Worm (Caenorhabditis elegans) whole organism, late embryonic: ENCODE measurements around the gene F29A7.3.

Experiments used
- K09A11.1 ChIP-seq: sonication (generic microtip); optimal IDR thresholded peaks from 2 replicates; lab custom pipeline; 2017; ENCODE audit warnings: antibody characterized with exemption, mild to moderate bottlenecking, missing genetic modification characterization, missing compliant biosample characterization; ENCODE audit not compliant: insufficient read depth
- ama-1 ChIP-seq: fragments of 150-350 bp; optimal IDR thresholded peaks from 2 replicates; lab custom pipeline; 2014
- ceh-14 ChIP-seq: sonication (generic microtip); optimal IDR thresholded peaks from 2 replicates; lab custom pipeline; 2016; ENCODE audit warnings: missing genotype, missing genetic modification characterization, missing compliant biosample characterization
- ceh-18 ChIP-seq: sonication (generic microtip); optimal IDR thresholded peaks from 2 replicates; lab custom pipeline; 2016; ENCODE audit warnings: missing genetic modification characterization, missing compliant biosample characterization
- ceh-19 ChIP-seq: fragments of 200-800 bp; sonication (Bioruptor generic); optimal IDR thresholded peaks from 2 replicates; lab custom pipeline; 2018; ENCODE audit warnings: mild to moderate bottlenecking, missing genetic modification characterization, missing compliant biosample characterization
- ceh-22 ChIP-seq: sonication (generic microtip); optimal IDR thresholded peaks from 2 replicates; lab custom pipeline; 2017; ENCODE audit warnings: missing biosample characterization, missing genetic modification characterization
- ceh-24 ChIP-seq: sonication (generic microtip); optimal IDR thresholded peaks from 2 replicates; lab custom pipeline; 2016; ENCODE audit warnings: mild to moderate bottlenecking, missing genetic modification characterization, missing compliant biosample characterization
- ceh-31 ChIP-seq: sonication (generic microtip); optimal IDR thresholded peaks from 2 replicates; lab custom pipeline; 2016; ENCODE audit warnings: missing genetic modification characterization, missing compliant biosample characterization
- ceh-34 ChIP-seq: sonication (generic microtip); optimal IDR thresholded peaks from 2 replicates; lab custom pipeline; 2016; ENCODE audit warnings: mild to moderate bottlenecking, missing genetic modification characterization, missing compliant biosample characterization
- che-1 ChIP-seq: sonication (generic microtip); optimal IDR thresholded peaks from 2 replicates; lab custom pipeline; 2016; ENCODE audit warnings: mild to moderate bottlenecking, missing genetic modification characterization, missing compliant biosample characterization
- dmd-4 ChIP-seq: sonication (generic microtip); optimal IDR thresholded peaks from 2 replicates; lab custom pipeline; 2016; ENCODE audit warnings: borderline replicate concordance, missing genetic modification characterization, missing compliant biosample characterization
- elt-2 ChIP-seq: sonication (generic microtip); optimal IDR thresholded peaks from 2 replicates; lab custom pipeline; 2016; ENCODE audit warnings: missing genetic modification reagents, missing genetic modification characterization, missing compliant biosample characterization
- elt-4 ChIP-seq: sonication (generic microtip); optimal IDR thresholded peaks from 2 replicates; lab custom pipeline; 2016; ENCODE audit warnings: missing genetic modification characterization, missing compliant biosample characterization
- ets-4 ChIP-seq: sonication (generic microtip); optimal IDR thresholded peaks from 2 replicates; lab custom pipeline; 2016; ENCODE audit warnings: missing genetic modification characterization, missing compliant biosample characterization
- fkh-6 ChIP-seq: sonication (generic microtip); optimal IDR thresholded peaks from 2 replicates; lab custom pipeline; 2016; ENCODE audit warnings: missing genetic modification characterization, missing compliant biosample characterization
- hlh-15 ChIP-seq: sonication (generic microtip); optimal IDR thresholded peaks from 2 replicates; lab custom pipeline; 2016; ENCODE audit warnings: missing genetic modification characterization, missing compliant biosample characterization
- hlh-30 ChIP-seq: sonication (generic microtip); optimal IDR thresholded peaks from 2 replicates; lab custom pipeline; 2017; ENCODE audit warnings: antibody characterized with exemption, missing genetic modification characterization, missing compliant biosample characterization; ENCODE audit not compliant: insufficient read depth
- hlh-8 ChIP-seq: sonication (generic microtip); optimal IDR thresholded peaks from 2 replicates; lab custom pipeline; 2016; ENCODE audit warnings: missing genotype, missing genetic modification characterization, missing compliant biosample characterization
- nfya-1 ChIP-seq: sonication (generic microtip); optimal IDR thresholded peaks from 2 replicates; lab custom pipeline; 2017; ENCODE audit warnings: missing genetic modification characterization, mild to moderate bottlenecking, missing compliant biosample characterization, antibody characterized with exemption, moderate library complexity
- nhr-11 ChIP-seq: fragments of 150-350 bp; optimal IDR thresholded peaks from 2 replicates; lab custom pipeline; 2014; ENCODE audit warnings: missing biosample characterization, missing genetic modification characterization
- pag-3 ChIP-seq: sonication (generic microtip); optimal IDR thresholded peaks from 2 replicates; lab custom pipeline; 2016; ENCODE audit warnings: missing compliant biosample characterization, missing genetic modification characterization, borderline replicate concordance
- pha-2 ChIP-seq: sonication (generic microtip); optimal IDR thresholded peaks from 2 replicates; lab custom pipeline; 2017; ENCODE audit warnings: mild to moderate bottlenecking, missing genetic modification characterization, missing compliant biosample characterization
- pha-4 ChIP-seq: fragments of 150-350 bp; optimal IDR thresholded peaks from 2 replicates; lab custom pipeline; 2018; ENCODE audit warnings: missing biosample characterization, missing genetic modification reagents, missing genetic modification characterization
- pqm-1 ChIP-seq: sonication (generic microtip); optimal IDR thresholded peaks from 2 replicates; lab custom pipeline; 2016; ENCODE audit warnings: missing genetic modification characterization, missing compliant biosample characterization
- pros-1 ChIP-seq: fragments of 150-350 bp; optimal IDR thresholded peaks from 2 replicates; lab custom pipeline; 2014; ENCODE audit warnings: missing biosample characterization, missing genetic modification reagents, missing genetic modification characterization
- ref-2 ChIP-seq: sonication (generic microtip); optimal IDR thresholded peaks from 2 replicates; lab custom pipeline; 2016; ENCODE audit warnings: missing genetic modification characterization, missing compliant biosample characterization
- sdc-2 ChIP-seq: sonication (generic microtip); optimal IDR thresholded peaks from 2 replicates; lab custom pipeline; 2016; ENCODE audit warnings: missing genotype, missing genetic modification characterization, missing compliant biosample characterization
- sox-4 ChIP-seq: sonication (generic microtip); optimal IDR thresholded peaks from 2 replicates; lab custom pipeline; 2017; ENCODE audit warnings: mild to moderate bottlenecking, missing genetic modification characterization, inconsistent platforms, missing compliant biosample characterization
- syd-9 ChIP-seq: sonication (generic microtip); optimal IDR thresholded peaks from 2 replicates; lab custom pipeline; 2016; ENCODE audit warnings: mild to moderate bottlenecking, missing genetic modification characterization, moderate library complexity, missing compliant biosample characterization
- tbx-2 ChIP-seq: sonication (generic microtip); optimal IDR thresholded peaks from 2 replicates; lab custom pipeline; 2016; ENCODE audit warnings: missing genetic modification characterization, missing compliant biosample characterization
- tbx-7 ChIP-seq: sonication (generic microtip); optimal IDR thresholded peaks from 2 replicates; lab custom pipeline; 2016; ENCODE audit warnings: missing genotype, missing genetic modification characterization, missing compliant biosample characterization
- unc-42 ChIP-seq: sonication (generic microtip); optimal IDR thresholded peaks from 2 replicates; lab custom pipeline; 2016; ENCODE audit warnings: missing genotype, missing genetic modification characterization, missing compliant biosample characterization
- unc-86 ChIP-seq: sonication (generic microtip); optimal IDR thresholded peaks from 2 replicates; lab custom pipeline; 2016; ENCODE audit warnings: missing genetic modification characterization, missing compliant biosample characterization
- ztf-16 ChIP-seq: sonication (generic microtip); optimal IDR thresholded peaks from 2 replicates; lab custom pipeline; 2017; ENCODE audit warnings: missing genetic modification characterization, missing compliant biosample characterization

The F29A7.3 gene

DNA sequence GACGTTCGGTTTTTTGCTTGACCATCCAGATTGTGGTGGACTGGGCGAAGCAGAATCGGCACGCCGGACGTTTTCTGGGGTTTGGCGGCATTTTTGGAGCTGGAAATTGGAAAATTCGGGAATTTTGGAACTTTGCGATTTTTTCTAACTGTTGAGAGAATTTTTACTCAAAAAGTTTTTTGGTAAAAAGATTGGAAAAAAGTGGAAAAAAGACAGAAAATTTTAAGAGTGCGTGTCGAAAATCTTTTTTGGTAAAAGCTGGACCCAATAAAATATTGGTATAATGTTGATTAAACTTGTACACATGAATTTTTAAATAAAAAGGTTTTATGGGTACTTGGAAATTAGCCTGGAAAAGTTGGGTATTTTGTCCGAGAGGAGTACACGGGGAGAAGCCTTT is 10.8 kb upstream of the F29A7.3 start, which contains the start of gene T05A8.7:
T05A8.7 (minus strand) TSS at position 101 of the 400 bp plus-strand sequence.
- no peak for TF ChIP-seq nfya-1 (tag; lab: Kevin White, UChicago)
- no peak for TF ChIP-seq pha-4 (tag; lab: Kevin White, UChicago)
- no peak for TF ChIP-seq syd-9 (tag; lab: Kevin White, UChicago)
- no peak for TF ChIP-seq dmd-4 (tag; lab: Kevin White, UChicago)
- no peak for TF ChIP-seq ceh-19 (GFP tag; lab: Kevin White, UChicago)
- no peak for TF ChIP-seq ama-1
- TF ChIP-seq pha-2: no peak
- no peak for TF ChIP-seq ceh-14 (tag; lab: Kevin White, UChicago)
- no peak for TF ChIP-seq hlh-15 (tag; lab: Kevin White, UChicago)
- no peak for TF ChIP-seq ets-4 (tag; lab: Kevin White, UChicago)
- TF ChIP-seq ceh-34 (tag; lab: Kevin White, UChicago): no peak
- TF ChIP-seq sox-4 (tag; lab: Kevin White, UChicago): no peak
- no peak for TF ChIP-seq unc-86 (tag; lab: Kevin White, UChicago)
- TF ChIP-seq pros-1 (tag; lab: Kevin White, UChicago): no peak
- TF ChIP-seq sdc-2 (tag; lab: Kevin White, UChicago): no peak
- TF ChIP-seq ceh-18: no peak

DNA sequence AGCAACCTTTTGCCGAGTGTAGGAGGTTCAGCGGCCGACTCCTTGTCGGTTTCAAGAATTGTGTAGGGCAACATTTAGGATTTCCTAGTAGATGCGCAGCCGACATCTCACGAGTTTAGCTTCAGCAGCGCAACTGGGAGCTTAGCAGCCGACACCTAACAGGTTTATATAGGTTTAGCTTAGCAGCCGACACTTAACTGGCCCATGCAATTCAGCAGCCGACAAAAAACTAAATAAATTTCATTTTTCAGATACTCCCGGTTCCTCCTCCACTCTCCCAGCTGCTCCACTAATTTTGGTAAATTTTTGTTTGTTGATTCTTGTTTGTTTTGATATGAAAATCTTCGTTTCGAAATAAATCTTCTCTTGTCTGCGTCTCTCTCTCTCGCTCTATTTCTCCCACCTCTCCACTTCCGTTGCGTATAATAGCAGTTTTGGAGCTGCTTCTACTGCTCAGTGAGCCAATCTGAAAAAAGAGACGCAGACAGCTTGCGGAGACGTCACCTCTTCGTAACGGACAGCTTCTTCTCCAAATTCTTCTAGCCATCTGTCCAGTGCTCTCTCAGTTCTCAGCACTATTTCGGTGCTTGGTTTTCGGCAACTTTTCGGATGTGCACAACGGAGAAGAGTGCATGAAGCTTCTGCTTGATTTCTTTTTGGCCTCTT is 5.0 kb upstream of the F29A7.3 start:
- peak; percentile 41 for TF ChIP-seq ceh-18
- TF ChIP-seq nhr-11 (tag; lab: Kevin White, UChicago): no peak
- peak; percentile 82 for TF ChIP-seq ceh-31
- peak; percentile 47 for TF ChIP-seq ceh-14 (tag; lab: Kevin White, UChicago)
- TF ChIP-seq tbx-2 (tag; lab: Kevin White, UChicago): peak; percentile 53
- peak; percentile 71 for TF ChIP-seq unc-42 (tag; lab: Kevin White, UChicago)
- no peak for TF ChIP-seq pqm-1 (tag; lab: Kevin White, UChicago)
- peak; percentile 44 for TF ChIP-seq nfya-1 (tag; lab: Kevin White, UChicago)
- TF ChIP-seq ceh-24: no peak
- no peak for TF ChIP-seq hlh-8 (tag; lab: Kevin White, UChicago)
- no peak for TF ChIP-seq hlh-15 (tag; lab: Kevin White, UChicago)
- no peak for TF ChIP-seq tbx-7 (tag; lab: Kevin White, UChicago)
- no peak for TF ChIP-seq dmd-4 (tag; lab: Kevin White, UChicago)
- TF ChIP-seq che-1: no peak
- TF ChIP-seq hlh-30: no peak
- TF ChIP-seq pag-3 (tag; lab: Kevin White, UChicago): peak; percentile 20

DNA sequence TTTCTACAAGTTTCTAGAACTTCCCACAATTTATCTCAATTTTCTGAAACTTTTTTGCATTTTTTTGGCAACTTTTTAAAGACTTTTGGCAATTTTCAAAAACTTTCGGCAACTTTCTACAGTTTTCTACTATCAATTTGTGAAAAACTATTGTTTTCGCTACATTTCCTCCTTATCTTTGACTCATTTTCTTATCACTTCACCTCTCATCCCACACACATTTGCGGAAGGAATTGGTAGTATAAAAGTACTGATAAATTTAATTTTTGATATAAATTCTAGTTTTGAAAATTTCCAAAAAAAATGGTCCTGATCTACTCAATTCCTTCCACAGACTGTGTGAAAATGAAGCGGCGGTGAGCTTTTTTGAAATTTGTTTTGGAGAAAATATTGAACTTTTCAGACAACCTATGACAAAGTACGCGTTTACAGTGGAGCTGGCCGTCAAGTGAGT is 3.5 kb upstream of the F29A7.3 start, which contains the start of gene F29A7.4:
F29A7.4 (plus strand) TSS at position 404 of the 454 bp plus-strand sequence.
- TF ChIP-seq fkh-6 (tag; lab: Kevin White, UChicago) (no peak), tbx-7 (tag; lab: Kevin White, UChicago) (no peak), hlh-8 (tag; lab: Kevin White, UChicago) (no peak), ztf-16 (tag; lab: Kevin White, UChicago) (no peak), ceh-31 (no peak), ceh-22 (no peak), elt-4 (tag; lab: Kevin White, UChicago) (no peak), elt-2 (tag; lab: Kevin White, UChicago) (peak; percentile 66)

- TF ChIP-seq K09A11.1: no peak
- TF ChIP-seq fkh-6 (tag; lab: Kevin White, UChicago): no peak
- TF ChIP-seq pha-4 (tag; lab: Kevin White, UChicago): no peak
- TF ChIP-seq ceh-22: no peak
- no peak for TF ChIP-seq pros-1 (tag; lab: Kevin White, UChicago)
- no peak for TF ChIP-seq ref-2 (tag; lab: Kevin White, UChicago)
These were observed 1.8 kb upstream of the F29A7.3 start for ce11 chrII:2751278-2751677.
